Fruit fly (Drosophila melanogaster) whole organism, prepupa: ENCODE data around the gene CG14362.
A peak's percentile ranks its signal among the peaks of the same experiment; 100 is the strongest.

Experiments
- Blimp-1 ChIP-seq: fragments of 200-800 bp; sonication (Bioruptor generic); optimal IDR thresholded peaks from 3 replicates; lab custom pipeline; 2017; ENCODE audit warnings: missing biosample characterization, missing genetic modification characterization, mild to moderate bottlenecking, moderate library complexity, missing genetic modification reagents
- CG16779 ChIP-seq: fragments of 200-800 bp; sonication (Bioruptor generic); optimal IDR thresholded peaks from 3 replicates; lab custom pipeline; 2017; ENCODE audit warnings: missing biosample characterization, mild to moderate bottlenecking, missing genetic modification characterization
- CG8119 ChIP-seq: fragments of 200-800 bp; sonication (Bioruptor generic); IDR thresholded peaks from 3 replicates; pipeline ENCODE4 v1.3.6; 2022; ENCODE audit warnings: missing biosample characterization, missing genetic modification characterization
- CG8632 ChIP-seq: fragments of 200-800 bp; sonication (Bioruptor generic); optimal IDR thresholded peaks from 3 replicates; lab custom pipeline; 2016; ENCODE audit warnings: missing biosample characterization, missing genetic modification characterization
- Ets21C ChIP-seq: fragments of 200-800 bp; sonication (Bioruptor generic); optimal IDR thresholded peaks from 3 replicates; lab custom pipeline; 2016; ENCODE audit warnings: missing biosample characterization, missing genetic modification characterization
- OdsH ChIP-seq: fragments of 200-800 bp; sonication (Bioruptor generic); optimal IDR thresholded peaks from 3 replicates; lab custom pipeline; 2016; ENCODE audit warnings: missing biosample characterization, missing genetic modification characterization
- acj6 ChIP-seq: fragments of 200-800 bp; sonication (Bioruptor generic); optimal IDR thresholded peaks from 3 replicates; lab custom pipeline; 2016; ENCODE audit warnings: missing biosample characterization, missing genetic modification characterization
- dsx ChIP-seq: fragments of 200-800 bp; optimal IDR thresholded peaks from 3 replicates; lab custom pipeline; 2019; ENCODE audit warnings: missing biosample characterization, mild to moderate bottlenecking, missing genetic modification characterization, moderate library complexity; ENCODE audit not compliant: poor library complexity, severe bottlenecking
- vri ChIP-seq: fragments of 200-800 bp; sonication (Bioruptor generic); optimal IDR thresholded peaks from 3 replicates; lab custom pipeline; 2016; ENCODE audit warnings: missing biosample characterization, mild to moderate bottlenecking, missing genetic modification characterization

DNA sequence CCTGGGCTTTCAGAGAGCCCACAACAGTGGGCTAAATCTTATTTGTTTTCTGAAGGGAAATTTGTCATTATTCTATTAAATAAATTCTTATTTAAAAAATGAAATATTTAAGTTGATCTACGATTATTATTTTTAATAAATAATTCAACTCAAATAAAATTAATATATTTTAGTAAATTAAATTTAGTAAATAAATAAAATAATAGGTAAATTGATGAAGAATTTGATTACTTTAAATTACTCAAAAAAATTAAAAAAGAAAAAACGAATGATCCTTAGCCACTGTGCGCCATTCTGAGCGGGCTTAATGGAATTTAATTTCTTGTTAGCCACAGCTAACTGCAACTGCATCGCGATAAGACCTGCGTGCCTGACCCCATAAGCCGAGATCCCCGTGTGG, 7.0 kb downstream of the CG14362 start:
- TF ChIP-seq dsx (GFP tag; lab: Kevin White, UChicago) (no peak), CG8632 (GFP tag; lab: Kevin White, UChicago) (peak; percentile 10), Ets21C (GFP tag; lab: Kevin White, UChicago) (no peak), CG16779 (tag; lab: Kevin White, UChicago) (no peak), CG8119 (GFP tag; lab: Robert Waterston, UW) (peak; percentile 23; the same call in 1 of the 3 replicates), Blimp-1 (GFP tag; lab: Kevin White, UChicago) (no peak), OdsH (peak; percentile 43), vri (no peak), acj6 (GFP tag; lab: Kevin White, UChicago) (peak; percentile 29)
